Worm (Caenorhabditis elegans) whole organism, early embryonic: Measurements from ENCODE around the gene M18.3.

Source experiments
- ama-1 ChIP-seq: fragments of 150-350 bp; optimal IDR thresholded peaks from 2 replicates; lab custom pipeline; 2014
- ceh-13 ChIP-seq: fragments of 200-800 bp; sonication (Bioruptor generic); optimal IDR thresholded peaks from 2 replicates; lab custom pipeline; 2018; ENCODE audit warnings: mild to moderate bottlenecking, missing genetic modification characterization, missing compliant biosample characterization
- flt-1 ChIP-seq: fragments of 200-800 bp; sonication (Bioruptor generic); IDR thresholded peaks from 2 replicates; pipeline ENCODE4 v1.3.6; 2022; ENCODE audit warnings: missing genetic modification characterization, missing compliant biosample characterization
- hmbx-1 ChIP-seq: sonication (generic microtip); optimal IDR thresholded peaks from 2 replicates; lab custom pipeline; 2016; ENCODE audit warnings: mild to moderate bottlenecking, missing genetic modification characterization, missing compliant biosample characterization
- pes-1 ChIP-seq: fragments of 200-800 bp; sonication (Bioruptor generic); IDR thresholded peaks from 2 replicates; pipeline ENCODE4 v1.3.6; 2022; ENCODE audit warnings: missing genetic modification reagents, missing genetic modification characterization, missing compliant biosample characterization
- tra-4 ChIP-seq: sonication (generic microtip); optimal IDR thresholded peaks from 2 replicates; lab custom pipeline; 2017; ENCODE audit warnings: missing genetic modification characterization, missing compliant biosample characterization

DNA sequence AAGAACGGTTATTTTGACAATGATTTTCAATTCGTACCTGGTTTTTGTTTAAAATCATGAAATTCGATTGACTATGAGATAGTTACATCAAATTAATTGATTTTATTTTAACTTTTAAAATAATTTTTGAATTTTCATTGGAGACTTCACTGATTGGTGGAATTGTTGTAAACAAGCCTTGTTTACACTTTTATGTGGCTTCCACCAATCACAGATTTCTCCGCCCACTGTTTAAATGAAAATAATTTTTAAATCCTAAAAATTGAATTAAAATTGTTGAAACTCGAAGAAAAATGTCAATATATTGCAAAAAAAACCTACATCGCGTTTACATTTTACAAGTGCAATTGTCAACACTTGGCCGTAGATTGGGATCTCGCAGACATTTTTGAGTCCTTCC lies 14.9 kb downstream of the M18.3 start:
- TF ChIP-seq ceh-13 (GFP tag; lab: Kevin White, UChicago) (no peak), flt-1 (GFP tag; lab: Robert Waterston, UW) (no peak), tra-4 (tag; lab: Kevin White, UChicago) (no peak), hmbx-1 (tag; lab: Kevin White, UChicago) (no peak), ama-1 (lab: Kevin White, UChicago) (no peak), pes-1 (no peak)
